Worm (Caenorhabditis elegans): ENCODE measurements around the gene F07A11.4.
A peak's percentile ranks its signal among the peaks of the same experiment; 100 is the strongest.

The F07A11.4 gene

DNA sequence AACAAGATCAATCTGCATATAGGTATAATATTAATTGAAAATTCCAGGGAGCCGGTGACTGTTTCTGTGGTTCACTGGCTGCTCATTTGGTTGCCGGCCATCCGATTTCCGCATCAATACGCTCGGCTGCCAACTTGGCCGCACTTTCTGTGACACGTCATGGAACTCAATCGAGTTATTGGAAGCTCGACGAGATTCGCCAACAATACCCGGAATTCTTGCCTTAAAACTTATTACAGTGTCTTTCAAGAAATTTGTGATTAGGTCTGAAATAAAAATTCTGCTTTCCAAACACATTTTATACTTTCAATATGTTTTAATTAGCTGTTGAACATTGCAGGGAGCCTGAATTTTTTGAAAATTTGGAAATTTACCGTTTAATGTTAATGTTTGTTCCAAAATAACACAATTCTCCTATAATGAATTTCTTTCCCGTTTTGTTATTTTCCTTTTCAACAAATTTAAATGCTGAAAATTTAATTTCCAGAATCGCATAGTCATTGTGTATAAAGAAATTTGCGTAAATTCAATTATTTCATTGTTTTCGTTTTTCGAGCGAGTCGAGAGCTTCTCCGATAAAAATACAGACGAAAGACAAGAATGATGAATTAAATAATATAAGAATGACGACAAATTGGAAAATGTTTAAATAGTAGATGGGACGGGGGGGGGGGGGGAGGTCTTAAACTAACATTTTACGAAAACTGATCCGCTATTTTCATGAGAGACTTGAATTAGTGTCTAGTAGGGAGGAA, 13.5 kb downstream of the F07A11.4 start:
- TF ChIP-seq unc-3 (GFP tag; conservative IDR thresholded peaks at IDR 0.05) (no peak), unc-3 (tag; optimal IDR thresholded peaks at IDR 0.05) (no peak), sox-4 (tag; optimal IDR thresholded peaks at IDR 0.05) (no peak)

DNA sequence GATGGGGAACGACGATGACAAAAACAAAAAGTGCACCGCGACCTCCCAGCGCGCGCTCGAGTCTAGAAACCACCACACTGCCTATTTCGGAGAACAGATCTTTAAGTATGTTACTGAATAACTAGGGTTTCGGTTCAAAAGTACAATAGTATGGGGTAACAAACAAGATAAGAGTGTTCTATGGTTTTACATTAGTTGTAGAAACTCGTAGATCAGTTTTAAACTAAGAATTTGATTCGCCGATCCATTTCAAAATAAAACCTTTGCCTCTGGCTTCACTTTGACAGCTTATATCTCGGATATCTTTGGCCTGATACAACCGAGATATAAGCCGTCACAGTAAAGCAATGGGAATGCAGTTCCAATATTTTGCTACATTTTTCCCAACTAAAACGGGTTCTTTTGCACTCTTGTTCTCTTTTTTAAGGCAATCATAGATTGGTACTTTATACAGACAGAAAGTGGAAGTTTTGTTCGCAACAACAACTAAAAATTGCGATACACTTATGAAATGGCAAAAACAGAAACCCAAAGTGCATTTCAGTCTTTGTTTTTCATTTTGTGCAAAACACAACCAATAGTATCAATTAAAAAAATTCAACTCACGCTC, 15.6 kb downstream of the F07A11.4 start:
- TF ChIP-seq pqm-1 (tag; optimal IDR thresholded peaks at IDR 0.05) (no peak), sox-2 (GFP tag; IDR thresholded peaks at IDR 0.05) (no peak), ceh-30 (tag; optimal IDR thresholded peaks at IDR 0.05) (no peak), K02D7.2 (tag; optimal IDR thresholded peaks at IDR 0.05) (no peak), ttx-3 (tag; optimal IDR thresholded peaks at IDR 0.05) (no peak), lin-11 (tag; optimal IDR thresholded peaks at IDR 0.05) (no peak), dve-1 (tag; optimal IDR thresholded peaks at IDR 0.05) (no peak), mec-3 (tag; optimal IDR thresholded peaks at IDR 0.05; ENCODE audit: borderline replicate concordance) (no peak), hlh-8 (tag; optimal IDR thresholded peaks at IDR 0.05) (no peak), unc-55 (GFP tag; optimal IDR thresholded peaks at IDR 0.05) (no peak), unc-86 (tag; optimal IDR thresholded peaks at IDR 0.05) (no peak), hlh-15 (tag; optimal IDR thresholded peaks at IDR 0.05) (no peak), ahr-1 (tag; optimal IDR thresholded peaks at IDR 0.05) (no peak), pag-3 (tag; optimal IDR thresholded peaks at IDR 0.05; ENCODE audit: borderline replicate concordance) (no peak), odd-2 (tag; optimal IDR thresholded peaks at IDR 0.05) (no peak), ceh-2 (tag; optimal IDR thresholded peaks at IDR 0.05) (no peak), T23F11.4 (GFP tag; optimal IDR thresholded peaks at IDR 0.05) (no peak), rnt-1 (tag; optimal IDR thresholded peaks at IDR 0.05) (no peak), ets-4 (tag; optimal IDR thresholded peaks at IDR 0.05) (no peak), ama-1 (optimal IDR thresholded peaks at IDR 0.05) (no peak)

DNA sequence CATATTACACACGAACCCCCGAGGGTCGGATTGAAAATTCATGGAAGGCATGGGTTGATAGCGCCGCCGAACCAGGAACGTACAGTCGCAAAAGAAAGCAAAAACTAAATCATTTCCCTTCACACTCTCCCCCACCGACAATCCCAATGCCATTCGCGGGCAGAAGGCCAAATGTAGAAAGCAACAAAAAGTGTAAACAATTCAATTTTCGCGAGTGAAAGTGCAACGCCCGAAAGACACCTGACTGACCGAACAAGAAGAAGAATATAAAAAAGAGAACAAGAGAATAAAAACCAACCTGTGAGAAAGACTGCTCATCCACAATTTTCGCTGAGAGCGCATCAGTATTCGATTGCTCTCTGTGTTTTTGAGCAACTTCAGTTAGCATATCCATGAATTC, 16.9 kb downstream of the F07A11.4 start:
- TF ChIP-seq hlh-30 (tag; optimal IDR thresholded peaks at IDR 0.05; ENCODE audit: insufficient read depth) (no peak), dmd-4 (tag; optimal IDR thresholded peaks at IDR 0.05; ENCODE audit: borderline replicate concordance) (no peak), C08G9.2 (tag; optimal IDR thresholded peaks at IDR 0.05) (no peak), fkh-6 (tag; optimal IDR thresholded peaks at IDR 0.05) (no peak), nhr-232 (tag; optimal IDR thresholded peaks at IDR 0.05) (no peak), pha-4 (tag; optimal IDR thresholded peaks at IDR 0.05) (no peak), ama-1 (optimal IDR thresholded peaks at IDR 0.05) (no peak)

DNA sequence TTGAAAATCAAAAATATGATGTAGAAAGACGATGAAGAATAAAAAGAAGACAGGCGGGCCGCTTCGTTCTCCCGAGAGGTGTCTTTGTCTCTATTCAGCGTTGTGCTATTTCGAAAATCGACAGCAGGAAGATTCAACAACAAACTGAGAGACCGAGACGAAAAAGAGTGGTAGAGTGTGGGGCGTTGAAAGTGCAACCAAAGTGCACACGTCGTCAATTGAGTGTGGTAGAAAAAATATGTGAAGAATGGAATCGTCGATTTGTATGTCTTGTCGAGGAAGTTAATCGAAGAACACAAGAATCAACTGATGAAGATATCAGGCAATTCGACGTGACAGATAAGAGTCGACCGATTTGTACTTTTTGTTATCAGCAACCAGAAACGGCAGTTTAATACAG, 18.4 kb downstream of the F07A11.4 start:
- TF ChIP-seq tbx-2 (tag; optimal IDR thresholded peaks at IDR 0.05) (no peak), elt-2 (tag; optimal IDR thresholded peaks at IDR 0.05) (peak; percentile 25)

DNA sequence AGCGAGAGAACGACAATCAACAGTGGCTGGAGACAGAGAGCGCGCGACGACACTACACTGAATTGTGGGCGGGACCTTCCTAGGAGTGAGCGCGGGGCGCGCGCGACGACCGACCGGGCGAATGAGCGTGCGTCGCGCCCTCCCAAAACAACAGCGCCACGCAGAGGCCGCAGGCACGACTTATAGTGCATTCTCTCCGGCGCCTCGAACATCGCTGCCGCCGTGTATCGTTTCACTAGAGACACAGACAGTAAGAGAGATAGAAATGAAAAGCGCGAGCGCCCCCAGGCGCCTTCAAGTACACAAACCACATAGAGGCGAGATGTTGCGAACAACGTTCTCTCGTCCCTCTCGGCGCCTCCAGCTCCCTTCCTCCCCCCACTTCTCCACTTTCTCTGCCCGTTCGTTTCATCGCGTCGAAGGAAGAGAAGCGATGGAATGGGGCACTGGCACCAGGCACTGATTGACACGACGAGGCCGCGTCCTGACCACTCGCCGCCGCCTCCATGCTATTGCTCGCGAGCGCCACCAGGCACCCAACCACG, 19.2 kb downstream of the F07A11.4 start:
- TF ChIP-seq sox-4 (tag; optimal IDR thresholded peaks at IDR 0.05) (no peak), tbx-7 (tag; optimal IDR thresholded peaks at IDR 0.05) (no peak), nfya-1 (tag; optimal IDR thresholded peaks at IDR 0.05) (peak; percentile 44), elt-4 (tag; optimal IDR thresholded peaks at IDR 0.05) (no peak), npax-4 (tag; optimal IDR thresholded peaks at IDR 0.05) (no peak), ets-4 (tag; optimal IDR thresholded peaks at IDR 0.05) (peak; percentile 31), eyg-1 (tag; optimal IDR thresholded peaks at IDR 0.05) (peak; percentile 18), lin-11 (tag; optimal IDR thresholded peaks at IDR 0.05) (no peak), ztf-16 (tag; optimal IDR thresholded peaks at IDR 0.05) (no peak), K09A11.1 (tag; optimal IDR thresholded peaks at IDR 0.05; ENCODE audit: insufficient read depth) (no peak), C38D4.7 (GFP tag; optimal IDR thresholded peaks at IDR 0.05) (no peak), elt-2 (tag; optimal IDR thresholded peaks at IDR 0.05) (no peak), unc-3 (GFP tag; conservative IDR thresholded peaks at IDR 0.05) (no peak), unc-3 (tag; optimal IDR thresholded peaks at IDR 0.05) (no peak), hlh-13 (GFP tag; optimal IDR thresholded peaks at IDR 0.05) (no peak), hlh-15 (tag; optimal IDR thresholded peaks at IDR 0.05) (no peak), ceh-31 (tag; optimal IDR thresholded peaks at IDR 0.05) (peak; percentile 43), ceh-18 (tag; optimal IDR thresholded peaks at IDR 0.05) (peak; percentile 65), odd-2 (tag; optimal IDR thresholded peaks at IDR 0.05) (no peak), F13H6.1 (tag; optimal IDR thresholded peaks at IDR 0.05) (no peak), ttx-3 (tag; optimal IDR thresholded peaks at IDR 0.05) (no peak), lim-6 (tag; optimal IDR thresholded peaks at IDR 0.05) (no peak)
